Worm (Caenorhabditis elegans): ENCODE results near the gene R05G6.3.

R05G6.3 gene

ce11 chrIV:7486201-7486947 lies 30.0 kb upstream of the R05G6.3 start, which contains the start of the genes his-61 and his-62:
his-61 (minus strand) TSS chrIV:7486217.
his-62 (plus strand) TSS chrIV:7486545.
- no peak for TF ChIP-seq cebp-1 (GFP tag; IDR thresholded peaks at IDR 0.05)
- peak; percentile 6 for TF ChIP-seq cebp-1 (tag; optimal IDR thresholded peaks at IDR 0.05)
- TF ChIP-seq aptf-3 (GFP tag; IDR thresholded peaks at IDR 0.05), result peak; percentile 62; the same call in 1 of the 2 replicates
- TF ChIP-seq snpc-4 (GFP tag; optimal IDR thresholded peaks at IDR 0.05), result no peak
- peak; percentile 4 to 74 (median 61) for TF ChIP-seq snpc-4 (tag; optimal IDR thresholded peaks at IDR 0.05)
- no peak for TF ChIP-seq dpl-1 (GFP tag; optimal IDR thresholded peaks at IDR 0.05)
- TF ChIP-seq F39B2.1 (GFP tag; IDR thresholded peaks at IDR 0.05), result peak; percentile 98
- peak; percentile 46; the same call in 1 of the 2 replicates for TF ChIP-seq B0336.3 (GFP tag; IDR thresholded peaks at IDR 0.05)
- no peak for TF ChIP-seq mes-4 (tag; optimal IDR thresholded peaks at IDR 0.05)
- TF ChIP-seq let-526 (GFP tag; IDR thresholded peaks at IDR 0.05), result no peak
- no peak for TF ChIP-seq nfya-2 (GFP tag; IDR thresholded peaks at IDR 0.05)
- peak; percentile 42 for TF ChIP-seq nhr-90 (tag; optimal IDR thresholded peaks at IDR 0.05)
- TF ChIP-seq B0035.1 (tag; optimal IDR thresholded peaks at IDR 0.05), result no peak
- TF ChIP-seq lin-35 (GFP tag; optimal IDR thresholded peaks at IDR 0.05), result no peak
- TF ChIP-seq ekl-4 (GFP tag; IDR thresholded peaks at IDR 0.05), result peak; percentile 39
- TF ChIP-seq efl-1 (GFP tag; optimal IDR thresholded peaks at IDR 0.05), result no peak
- TF ChIP-seq K12H6.12 (tag; optimal IDR thresholded peaks at IDR 0.05), result no peak
- TF ChIP-seq madf-8 (GFP tag; conservative IDR thresholded peaks at IDR 0.05), result 0 out of 2 replicates have a peak, but pooled peaks have one; percentile 26
- TF ChIP-seq nfya-1 (tag; optimal IDR thresholded peaks at IDR 0.05; ENCODE audit: borderline replicate concordance, insufficient read depth), result no peak
- TF ChIP-seq nhr-80 (tag; optimal IDR thresholded peaks at IDR 0.05), result peak; percentile 73
- TF ChIP-seq ceh-27 (GFP tag; optimal IDR thresholded peaks at IDR 0.05), result no peak
- no peak for TF ChIP-seq nhr-27 (tag; optimal IDR thresholded peaks at IDR 0.05)
- TF ChIP-seq lag-1 (GFP tag; IDR thresholded peaks at IDR 0.05), result no peak
- TF ChIP-seq hrde-1 (tag; optimal IDR thresholded peaks at IDR 0.05; ENCODE audit: borderline replicate concordance), result peak; percentile 20
- no peak for TF ChIP-seq tbx-9 (tag; optimal IDR thresholded peaks at IDR 0.05; ENCODE audit: borderline replicate concordance)
- peak; percentile 89 for TF ChIP-seq F49E8.2 (tag; optimal IDR thresholded peaks at IDR 0.05; ENCODE audit: insufficient read depth)
- peak; percentile 92 for TF ChIP-seq lin-26 (GFP tag; IDR thresholded peaks at IDR 0.05)
- 0 out of 2 replicates have a peak, but pooled peaks have one; percentile 22 for TF ChIP-seq nfyb-1 (GFP tag; IDR thresholded peaks at IDR 0.05)
- no peak for TF ChIP-seq F52B5.7 (tag; optimal IDR thresholded peaks at IDR 0.05)
- TF ChIP-seq T26A5.8 (tag; optimal IDR thresholded peaks at IDR 0.05), result no peak
- TF ChIP-seq rpc-1 (optimal IDR thresholded peaks at IDR 0.05), result no peak
- no peak for TF ChIP-seq rpc-1 (tag; optimal IDR thresholded peaks at IDR 0.05)
- TF ChIP-seq Y53G8AR.9 (GFP tag; conservative IDR thresholded peaks at IDR 0.05), result peak; percentile 56
- no peak for TF ChIP-seq lin-54 (GFP tag; optimal IDR thresholded peaks at IDR 0.05)
- TF ChIP-seq ztf-25 (GFP tag; IDR thresholded peaks at IDR 0.05), result no peak
- peak; percentile 87 for TF ChIP-seq aptf-2 (GFP tag; conservative IDR thresholded peaks at IDR 0.05)
- TF ChIP-seq B0261.1 (tag; optimal IDR thresholded peaks at IDR 0.05), result no peak
- peak; percentile 80; the same call in 1 of the 2 replicates for TF ChIP-seq attf-6 (GFP tag; IDR thresholded peaks at IDR 0.05)
- peak; percentile 9; the same call in 1 of the 2 replicates for TF ChIP-seq rcor-1 (GFP tag; IDR thresholded peaks at IDR 0.05)
- no peak for TF ChIP-seq ama-1 (optimal IDR thresholded peaks at IDR 0.05)
- no peak for TF ChIP-seq ama-1 (GFP tag; optimal IDR thresholded peaks at IDR 0.05)
- peak; percentile 39 for TF ChIP-seq ZK185.1 (tag; optimal IDR thresholded peaks at IDR 0.05; ENCODE audit: poor library complexity, severe bottlenecking)
- TF ChIP-seq lir-1 (GFP tag; conservative IDR thresholded peaks at IDR 0.05), result no peak
- no peak for TF ChIP-seq die-1 (tag; optimal IDR thresholded peaks at IDR 0.05)
- no peak for TF ChIP-seq F37B4.10 (GFP tag; IDR thresholded peaks at IDR 0.05)
- TF ChIP-seq ztf-26 (tag; optimal IDR thresholded peaks at IDR 0.05), result no peak
- no peak for TF ChIP-seq mel-28 (tag; optimal IDR thresholded peaks at IDR 0.05; ENCODE audit: borderline replicate concordance)
- TF ChIP-seq F23B12.7 (tag; optimal IDR thresholded peaks at IDR 0.05; ENCODE audit: insufficient read depth), result no peak
